Worm (Caenorhabditis elegans): ENCODE measurements around the gene nrde-2.
A peak's percentile ranks its signal among the peaks of the same experiment; 100 is the strongest.

nrde-2 gene

DNA sequence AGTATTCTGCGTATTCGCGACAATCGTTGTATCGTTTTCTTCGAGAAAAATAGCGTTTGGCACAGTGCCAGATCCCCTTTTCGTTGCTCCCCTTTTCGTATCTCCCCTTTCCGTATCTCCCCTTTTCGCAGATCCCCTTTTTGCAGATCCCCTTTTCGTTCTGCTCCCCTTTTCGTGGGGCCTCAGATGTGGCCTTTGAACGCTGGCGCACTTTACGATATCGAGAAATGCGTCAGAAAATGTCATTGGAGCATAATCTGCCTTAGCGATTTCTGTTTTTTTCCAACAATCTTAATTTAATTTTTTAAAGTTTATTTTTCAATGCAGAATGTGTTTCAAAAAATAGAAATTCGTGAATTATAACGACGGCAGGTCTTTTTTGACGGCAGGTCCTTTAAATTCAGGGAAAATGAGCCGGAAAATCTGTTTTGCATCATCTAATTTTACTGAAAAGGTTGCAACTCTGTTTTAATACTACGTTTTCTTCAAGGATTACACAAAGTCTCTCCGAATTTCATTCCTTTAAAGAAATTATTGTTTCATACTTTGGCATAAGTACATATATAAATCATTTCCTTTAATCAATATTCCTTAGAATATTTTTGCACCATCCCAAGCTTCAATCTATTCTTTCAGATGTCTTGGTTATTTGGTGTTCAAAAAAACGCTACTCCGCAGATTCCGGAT is 1.1 kb upstream of the nrde-2 start, which contains the start of gene atad-3 (continued):
- no peak for TF ChIP-seq ztf-7 (tag; optimal IDR thresholded peaks at IDR 0.05)
- TF ChIP-seq daf-19 (GFP tag; conservative IDR thresholded peaks at IDR 0.05) = peak; percentile 81; the same call in 1 of the 2 replicates
- no peak for TF ChIP-seq nhr-76 (tag; optimal IDR thresholded peaks at IDR 0.05)
- TF ChIP-seq ceh-28 (tag; optimal IDR thresholded peaks at IDR 0.05) = no peak
- no peak for TF ChIP-seq ztf-11 (tag; optimal IDR thresholded peaks at IDR 0.05)
- no peak for TF ChIP-seq ZK546.5 (tag; optimal IDR thresholded peaks at IDR 0.05)
- TF ChIP-seq rbr-2 (tag; optimal IDR thresholded peaks at IDR 0.05) = peak; percentile 87
- TF ChIP-seq aly-2 (tag; optimal IDR thresholded peaks at IDR 0.05) = no peak
- TF ChIP-seq ceh-32 (tag; optimal IDR thresholded peaks at IDR 0.05; ENCODE audit: poor library complexity) = no peak
- no peak for TF ChIP-seq daf-8 (GFP tag; IDR thresholded peaks at IDR 0.05)
- TF ChIP-seq tra-1 (GFP tag; IDR thresholded peaks at IDR 0.05) = peak; percentile 97
- TF ChIP-seq lin-29 (GFP tag; IDR thresholded peaks at IDR 0.05) = peak; percentile 80; the same call in 1 of the 2 replicates
- peak; percentile 59; the same call in 1 of the 2 replicates for TF ChIP-seq Y105C5A.15 (GFP tag; IDR thresholded peaks at IDR 0.05)
- no peak for TF ChIP-seq nhr-237 (tag; optimal IDR thresholded peaks at IDR 0.05)
- peak; percentile 65 for TF ChIP-seq nhr-102 (tag; optimal IDR thresholded peaks at IDR 0.05)
- TF ChIP-seq R02D3.7 (tag; optimal IDR thresholded peaks at IDR 0.05) = no peak
- peak; percentile 84 for TF ChIP-seq dmd-8 (GFP tag; IDR thresholded peaks at IDR 0.05)
- TF ChIP-seq lin-1 (GFP tag; IDR thresholded peaks at IDR 0.05) = peak; percentile 59; the same call in 1 of the 2 replicates
- no peak for TF ChIP-seq T20F7.1 (GFP tag; optimal IDR thresholded peaks at IDR 0.05)
- TF ChIP-seq madf-9 (GFP tag; conservative IDR thresholded peaks at IDR 0.05) = peak; percentile 93
- TF ChIP-seq zip-11 (GFP tag; IDR thresholded peaks at IDR 0.05) = no peak
- TF ChIP-seq dmd-6 (GFP tag; IDR thresholded peaks at IDR 0.05) = peak; percentile 97
- peak; percentile 41 for TF ChIP-seq zfp-2 (tag; optimal IDR thresholded peaks at IDR 0.05)
- peak; percentile 97 for TF ChIP-seq D1046.2 (GFP tag; IDR thresholded peaks at IDR 0.05)
- no peak for TF ChIP-seq ceh-82 (tag; optimal IDR thresholded peaks at IDR 0.05)
- TF ChIP-seq saeg-2 (GFP tag; IDR thresholded peaks at IDR 0.05) = peak; percentile 84
- TF ChIP-seq mep-1 (tag; optimal IDR thresholded peaks at IDR 0.05) = peak; percentile 92
- TF ChIP-seq nhr-25 (tag; optimal IDR thresholded peaks at IDR 0.05; ENCODE audit: borderline replicate concordance, insufficient read depth) = no peak
- TF ChIP-seq gei-8 (GFP tag; optimal IDR thresholded peaks at IDR 0.05) = no peak
- peak; percentile 67 for TF ChIP-seq duxl-1 (tag; optimal IDR thresholded peaks at IDR 0.05; ENCODE audit: poor library complexity)
- peak; percentile 68 for TF ChIP-seq nhr-28 (tag; optimal IDR thresholded peaks at IDR 0.05)
- peak; percentile 71 for TF ChIP-seq lin-13 (GFP tag; optimal IDR thresholded peaks at IDR 0.05)
- peak; percentile 75 for TF ChIP-seq mdt-29 (GFP tag; IDR thresholded peaks at IDR 0.05)
- TF ChIP-seq ctbp-1 (GFP tag; IDR thresholded peaks at IDR 0.05) = peak; percentile 94
- TF ChIP-seq ceh-20 (GFP tag; IDR thresholded peaks at IDR 0.05) = peak; percentile 97
- TF ChIP-seq nhr-41 (GFP tag; IDR thresholded peaks at IDR 0.05) = 0 out of 2 replicates have a peak, but pooled peaks have one; percentile 69
- TF ChIP-seq spr-1 (tag; optimal IDR thresholded peaks at IDR 0.05) = peak; percentile 74
- peak; percentile 90 for TF ChIP-seq pha-4 (GFP tag; IDR thresholded peaks at IDR 0.05)
- TF ChIP-seq pha-4 (tag; optimal IDR thresholded peaks at IDR 0.05) = peak; percentile 54
- TF ChIP-seq tag-97 (GFP tag; IDR thresholded peaks at IDR 0.05) = 0 out of 2 replicates have a peak, but pooled peaks have one; percentile 66
- peak; percentile 95 for TF ChIP-seq egl-43 (GFP tag; IDR thresholded peaks at IDR 0.05)
- TF ChIP-seq ceh-44 (GFP tag; IDR thresholded peaks at IDR 0.05) = peak; percentile 98
- TF ChIP-seq snpc-4 (tag; optimal IDR thresholded peaks at IDR 0.05) = no peak
- peak; percentile 98 for TF ChIP-seq hmg-1.1 (GFP tag; IDR thresholded peaks at IDR 0.05)
- TF ChIP-seq dve-1 (tag; optimal IDR thresholded peaks at IDR 0.05; ENCODE audit: insufficient read depth) = peak; percentile 75
- TF ChIP-seq F44E2.7 (GFP tag; IDR thresholded peaks at IDR 0.05) = 0 out of 2 replicates have a peak, but pooled peaks have one; percentile 39
- TF ChIP-seq nhr-77 (tag; optimal IDR thresholded peaks at IDR 0.05) = peak; percentile 85
- TF ChIP-seq lsy-2 (tag; optimal IDR thresholded peaks at IDR 0.05) = peak; percentile 79 to 91
- TF ChIP-seq skn-1 (tag; optimal IDR thresholded peaks at IDR 0.05) = no peak
- no peak for TF ChIP-seq sdz-12 (GFP tag; optimal IDR thresholded peaks at IDR 0.05)

Measured in whole organism, L4 larva.